Worm (Caenorhabditis elegans) whole organism, mixed stage, embryonic: ENCODE measurements around the gene ddb-1.

ENCODE experiments used
- bed-3 ChIP-seq: fragments of 200-800 bp; sonication (Bioruptor generic); optimal IDR thresholded peaks from 3 replicates; lab custom pipeline; 2018; ENCODE audit warnings: mild to moderate bottlenecking, missing genetic modification characterization, moderate library complexity, missing compliant biosample characterization
- elt-3 ChIP-seq: fragments of 150-350 bp; optimal IDR thresholded peaks from 2 replicates; lab custom pipeline; 2014; ENCODE audit warnings: missing biosample characterization, missing genetic modification characterization
- nhr-237 ChIP-seq: fragments of 150-350 bp; optimal IDR thresholded peaks from 2 replicates; lab custom pipeline; 2014; ENCODE audit warnings: missing biosample characterization, missing genetic modification characterization

- TF ChIP-seq bed-3 (GFP tag; lab: Kevin White, UChicago) (no peak), nhr-237 (tag; lab: Kevin White, UChicago) (no peak), elt-3 (tag; lab: Kevin White, UChicago) (no peak)
These were observed 35.8 kb downstream of the ddb-1 start, which contains the start of gene rbm-34 for ce11 chrIV:12085120-12085519.
